Fruit fly (Drosophila melanogaster) Kc167 (cell line): ENCODE measurements around the gene RPA2.

Experiments
- Myc ChIP-seq: fragments of >200 bp; optimal IDR thresholded peaks from 2 replicates; lab custom pipeline; 2017; ENCODE audit warnings: missing external identifiers
- Sin3A ChIP-seq: fragments of >200 bp; optimal IDR thresholded peaks from 2 replicates; lab custom pipeline; 2018; ENCODE audit warnings: missing external identifiers
- h ChIP-seq: fragments of >200 bp; optimal IDR thresholded peaks from 3 replicates; lab custom pipeline; 2018; ENCODE audit warnings: missing external identifiers
- insv ChIP-seq: fragments of >200 bp; optimal IDR thresholded peaks from 3 replicates; lab custom pipeline; 2018; ENCODE audit warnings: missing external identifiers
- ttk ChIP-seq: sonication (Bioruptor generic); optimal IDR thresholded peaks from 2 replicates; lab custom pipeline; 2017; ENCODE audit warnings: missing external identifiers

DNA sequence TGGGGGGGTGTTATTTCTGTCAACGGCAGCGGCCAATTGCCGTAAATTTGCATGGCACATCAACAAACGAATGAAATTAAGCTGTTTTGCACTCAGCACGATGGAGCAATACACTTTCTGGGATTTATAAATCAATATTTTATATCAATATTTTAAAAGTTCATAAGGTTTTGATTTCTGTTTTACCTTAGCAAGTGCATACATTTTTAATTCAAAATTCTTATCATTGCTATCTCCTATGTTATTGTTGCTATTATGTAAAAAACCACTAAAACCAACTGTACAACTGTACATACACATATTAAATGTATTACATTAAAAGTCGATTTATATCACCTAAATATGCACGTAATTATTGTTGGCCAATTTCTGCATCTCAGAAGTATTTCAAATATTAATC is 14.8 kb upstream of the RPA2 start:
- TF ChIP-seq Myc (lab: Kevin White, UChicago) (no peak), insv (lab: Kevin White, UChicago) (no peak), h (no peak), Sin3A (no peak), ttk (lab: Kevin White, UChicago) (no peak)
